Fruit fly (Drosophila melanogaster) whole organism, embryonic: ENCODE data around the gene SK.

Source experiments
- ATbp ChIP-seq: fragments of 200-800 bp; sonication (Bioruptor generic); optimal IDR thresholded peaks from 2 replicates; lab custom pipeline; 2017; ENCODE audit warnings: missing biosample characterization, mild to moderate bottlenecking, missing genetic modification characterization, missing genetic modification reagents
- Atf-2 ChIP-seq: fragments of 200-800 bp; sonication (Bioruptor generic); optimal IDR thresholded peaks from 2 replicates; lab custom pipeline; 2016; ENCODE audit warnings: missing biosample characterization, missing genetic modification characterization
- BtbVII ChIP-seq: fragments of 200-800 bp; sonication (Bioruptor generic); optimal IDR thresholded peaks from 3 replicates; lab custom pipeline; 2017; ENCODE audit warnings: missing biosample characterization, mild to moderate bottlenecking, missing genetic modification characterization
- CG10565 ChIP-seq: fragments of 200-800 bp; sonication (Bioruptor generic); optimal IDR thresholded peaks from 3 replicates; lab custom pipeline; 2016; ENCODE audit warnings: missing biosample characterization, mild to moderate bottlenecking, missing genetic modification characterization
- CG11504 ChIP-seq: fragments of 200-800 bp; sonication (Bioruptor generic); optimal IDR thresholded peaks from 3 replicates; lab custom pipeline; 2019; ENCODE audit warnings: missing biosample characterization, mild to moderate bottlenecking, missing genetic modification characterization, moderate library complexity
- CG1233 ChIP-seq: fragments of 200-800 bp; sonication (Bioruptor generic); optimal IDR thresholded peaks from 4 replicates; lab custom pipeline; 2018; ENCODE audit warnings: missing biosample characterization, mild to moderate bottlenecking, missing genetic modification characterization
- CG14667 ChIP-seq: fragments of 200-800 bp; sonication (Bioruptor generic); IDR thresholded peaks from 2 replicates; pipeline ENCODE4 v1.3.6; 2022; ENCODE audit warnings: missing biosample characterization, missing genetic modification characterization
- CG15011 ChIP-seq: fragments of 200-800 bp; sonication (Bioruptor generic); optimal IDR thresholded peaks from 3 replicates; lab custom pipeline; 2018; ENCODE audit warnings: missing biosample characterization, mild to moderate bottlenecking, missing genetic modification characterization
- CG18262 ChIP-seq: fragments of 200-800 bp; optimal IDR thresholded peaks from 3 replicates; lab custom pipeline; 2019; ENCODE audit warnings: missing biosample characterization, mild to moderate bottlenecking, missing genetic modification characterization, moderate library complexity
- CG31388 ChIP-seq: fragments of 200-800 bp; sonication (Bioruptor generic); optimal IDR thresholded peaks from 2 replicates; lab custom pipeline; 2016; ENCODE audit warnings: missing biosample characterization, missing genetic modification characterization
- CG3281 ChIP-seq: fragments of 200-800 bp; sonication (Bioruptor generic); optimal IDR thresholded peaks from 3 replicates; lab custom pipeline; 2017; ENCODE audit warnings: missing biosample characterization, mild to moderate bottlenecking, missing genetic modification characterization
- CG4328 ChIP-seq: fragments of 200-800 bp; sonication (Bioruptor generic); optimal IDR thresholded peaks from 3 replicates; lab custom pipeline; 2017; ENCODE audit warnings: missing biosample characterization, missing genetic modification reagents, missing genetic modification characterization
- CG5180 ChIP-seq: fragments of 200-800 bp; sonication (Bioruptor generic); optimal IDR thresholded peaks from 3 replicates; lab custom pipeline; 2017; ENCODE audit warnings: missing biosample characterization, missing genetic modification characterization, mild to moderate bottlenecking, moderate library complexity, missing genetic modification reagents
- CG5953 ChIP-seq: fragments of 200-800 bp; sonication (Bioruptor generic); IDR thresholded peaks from 2 replicates; pipeline ENCODE4 v1.3.6; 2022; ENCODE audit warnings: missing biosample characterization, missing genetic modification characterization
- CG6254 ChIP-seq: fragments of 200-800 bp; sonication (Bioruptor generic); optimal IDR thresholded peaks from 3 replicates; lab custom pipeline; 2017; ENCODE audit warnings: mild to moderate bottlenecking, missing biosample characterization, missing genetic modification reagents, missing genetic modification characterization
- CG7556 ChIP-seq: fragments of 200-800 bp; sonication (Bioruptor generic); optimal IDR thresholded peaks from 2 replicates; lab custom pipeline; 2017; ENCODE audit warnings: missing biosample characterization, mild to moderate bottlenecking, missing genetic modification characterization
- CG7745 ChIP-seq: fragments of 200-800 bp; sonication (Bioruptor generic); optimal IDR thresholded peaks from 2 replicates; lab custom pipeline; 2018; ENCODE audit warnings: missing biosample characterization, mild to moderate bottlenecking, missing genetic modification characterization, moderate library complexity
- CG7839 ChIP-seq: fragments of 200-800 bp; sonication (Bioruptor generic); optimal IDR thresholded peaks from 3 replicates; lab custom pipeline; 2018; ENCODE audit warnings: missing biosample characterization, mild to moderate bottlenecking, missing genetic modification characterization, moderate library complexity
- E2f2 ChIP-seq: fragments of 200-800 bp; sonication (Bioruptor generic); IDR thresholded peaks from 2 replicates; pipeline ENCODE4 v1.3.6; 2022; ENCODE audit warnings: missing biosample characterization, missing genetic modification characterization
- HLH3B ChIP-seq: fragments of 200-800 bp; sonication (Bioruptor generic); IDR thresholded peaks from 2 replicates; pipeline ENCODE4 v1.3.6; 2022; ENCODE audit warnings: missing biosample characterization, missing genetic modification characterization
- Hr39 ChIP-seq: fragments of >200 bp; optimal IDR thresholded peaks from 2 replicates; lab custom pipeline; 2017
- Lhr ChIP-seq: fragments of 200-800 bp; sonication (Bioruptor generic); optimal IDR thresholded peaks from 3 replicates; lab custom pipeline; 2017; ENCODE audit warnings: mild to moderate bottlenecking, missing biosample characterization, missing genetic modification reagents, missing genetic modification characterization
- Med ChIP-seq: fragments of 200-800 bp; sonication (Bioruptor generic); peaks from one replicate; lab custom pipeline; 2016; ENCODE audit warnings: missing biosample characterization, missing genetic modification characterization, mild to moderate bottlenecking, inconsistent platforms, moderate library complexity
- Myb ChIP-seq: fragments of 200-800 bp; sonication (Bioruptor generic); optimal IDR thresholded peaks from 2 replicates; lab custom pipeline; 2016; ENCODE audit warnings: missing biosample characterization, missing genetic modification characterization
- Optix ChIP-seq: fragments of 200-800 bp; sonication (Bioruptor generic); IDR thresholded peaks from 3 replicates; pipeline ENCODE4 v1.3.6; 2022; ENCODE audit warnings: missing biosample characterization, missing genetic modification characterization
- PHDP ChIP-seq: fragments of 200-800 bp; sonication (Bioruptor generic); optimal IDR thresholded peaks from 3 replicates; lab custom pipeline; 2018; ENCODE audit warnings: missing biosample characterization, mild to moderate bottlenecking, missing genetic modification characterization, moderate library complexity
- Spps ChIP-seq: fragments of 200-800 bp; sonication (Bioruptor generic); optimal IDR thresholded peaks from 2 replicates; lab custom pipeline; 2018; ENCODE audit warnings: missing biosample characterization, mild to moderate bottlenecking, missing genetic modification characterization
- Ssrp ChIP-seq: fragments of 200-800 bp; sonication (Bioruptor generic); optimal IDR thresholded peaks from 2 replicates; lab custom pipeline; 2018; ENCODE audit warnings: missing biosample characterization, mild to moderate bottlenecking, missing genetic modification characterization, moderate library complexity
- Xrp1 ChIP-seq: fragments of 200-800 bp; sonication (Bioruptor generic); IDR thresholded peaks from 2 replicates; pipeline ENCODE4 v1.3.6; 2022; ENCODE audit warnings: missing biosample characterization, missing genetic modification characterization
- abd-A ChIP-seq: fragments of 200-800 bp; sonication (Bioruptor generic); optimal IDR thresholded peaks from 3 replicates; lab custom pipeline; 2019; ENCODE audit warnings: missing biosample characterization, mild to moderate bottlenecking, missing genetic modification characterization, moderate library complexity
- ara ChIP-seq: fragments of 200-800 bp; sonication (Bioruptor generic); IDR thresholded peaks from 2 replicates; pipeline ENCODE4 v1.3.6; 2022; ENCODE audit warnings: missing biosample characterization, missing genetic modification characterization
- ash1 ChIP-seq: fragments of 200-800 bp; sonication (Bioruptor generic); optimal IDR thresholded peaks from 2 replicates; lab custom pipeline; 2018; ENCODE audit warnings: missing biosample characterization, mild to moderate bottlenecking, missing genetic modification characterization
- bigmax ChIP-seq: fragments of 200-800 bp; sonication (Bioruptor generic); optimal IDR thresholded peaks from 2 replicates; lab custom pipeline; 2018; ENCODE audit warnings: missing biosample characterization, mild to moderate bottlenecking, missing genetic modification characterization
- br ChIP-seq: fragments of >200 bp; optimal IDR thresholded peaks from 2 replicates; lab custom pipeline; 2017
- dimm ChIP-seq: fragments of 200-800 bp; sonication (Bioruptor generic); IDR thresholded peaks from 2 replicates; pipeline ENCODE4 v1.3.6; 2022; ENCODE audit warnings: missing biosample characterization, missing genetic modification characterization
- ewg ChIP-seq: fragments of 200-800 bp; sonication (Bioruptor generic); optimal IDR thresholded peaks from 3 replicates; lab custom pipeline; 2017; ENCODE audit warnings: mild to moderate bottlenecking, missing biosample characterization, missing genetic modification reagents, missing genetic modification characterization
- fd102C ChIP-seq: fragments of 200-800 bp; sonication (Bioruptor generic); optimal IDR thresholded peaks from 2 replicates; lab custom pipeline; 2018; ENCODE audit warnings: missing biosample characterization, mild to moderate bottlenecking, missing genetic modification characterization, moderate library complexity
- gro ChIP-seq: fragments of 200-800 bp; sonication (Bioruptor generic); optimal IDR thresholded peaks from 2 replicates; lab custom pipeline; 2016; ENCODE audit warnings: missing biosample characterization, missing genetic modification characterization
- gsb ChIP-seq: fragments of 200-800 bp; sonication (Bioruptor generic); IDR thresholded peaks from 2 replicates; pipeline ENCODE4 v1.3.6; 2022; ENCODE audit warnings: missing biosample characterization, missing genetic modification characterization
- hth ChIP-seq: fragments of >200 bp; optimal IDR thresholded peaks from 2 replicates; lab custom pipeline; 2017; ENCODE audit warnings: inconsistent platforms
- ind ChIP-seq: fragments of 200-800 bp; sonication (Bioruptor generic); optimal IDR thresholded peaks from 3 replicates; lab custom pipeline; 2016; ENCODE audit warnings: missing biosample characterization, missing genetic modification characterization
- insv ChIP-seq, 2 experiments: fragments of 200-800 bp; sonication (Bioruptor generic); optimal IDR thresholded peaks; 3 replicates each; lab custom pipeline; 2016 to 2018; ENCODE audit warnings: missing biosample characterization in 2 of 2, missing genetic modification characterization in 2 of 2
- klu ChIP-seq: fragments of 200-800 bp; sonication (Bioruptor generic); IDR thresholded peaks from 2 replicates; pipeline ENCODE4 v1.3.6; 2022; ENCODE audit warnings: missing biosample characterization, missing genetic modification characterization
- kni ChIP-seq: fragments of 200-800 bp; sonication (Bioruptor generic); optimal IDR thresholded peaks from 3 replicates; lab custom pipeline; 2017; ENCODE audit warnings: mild to moderate bottlenecking, missing biosample characterization, missing genetic modification reagents, missing genetic modification characterization
- nerfin-1 ChIP-seq: fragments of 200-800 bp; sonication (Bioruptor generic); optimal IDR thresholded peaks from 3 replicates; lab custom pipeline; 2019; ENCODE audit warnings: missing biosample characterization, mild to moderate bottlenecking, missing genetic modification characterization, moderate library complexity
- repo ChIP-seq: fragments of 200-800 bp; sonication (Bioruptor generic); optimal IDR thresholded peaks from 2 replicates; lab custom pipeline; 2016; ENCODE audit warnings: missing biosample characterization, missing genetic modification characterization
- row ChIP-seq: fragments of 200-800 bp; sonication (Bioruptor generic); IDR thresholded peaks from 3 replicates; pipeline ENCODE4 v1.3.6; 2022; ENCODE audit warnings: missing biosample characterization, missing genetic modification characterization
- sens ChIP-seq: fragments of 200-800 bp; sonication (Bioruptor generic); peaks from one replicate; lab custom pipeline; 2016; ENCODE audit warnings: missing biosample characterization, missing genetic modification characterization
- sr ChIP-seq: fragments of 200-800 bp; sonication (Bioruptor generic); IDR thresholded peaks from 3 replicates; pipeline ENCODE4 v1.3.6; 2022; ENCODE audit warnings: missing biosample characterization, missing genetic modification characterization
- stc ChIP-seq: fragments of 200-800 bp; sonication (Bioruptor generic); IDR thresholded peaks from 2 replicates; pipeline ENCODE4 v1.3.6; 2022; ENCODE audit warnings: missing biosample characterization, missing genetic modification characterization
- tll ChIP-seq, 2 experiments: fragments of 200-800 bp in 1 of 2; fragments of >200 bp in 1 of 2; sonication (Bioruptor generic) in 1 of 2; optimal IDR thresholded peaks; 2 replicates each; lab custom pipeline; 2017 to 2019; ENCODE audit warnings: missing biosample characterization in 2 of 2, missing genetic modification characterization in 2 of 2, mild to moderate bottlenecking in 1 of 2, moderate library complexity in 1 of 2
- twi ChIP-seq: fragments of 200-800 bp; optimal IDR thresholded peaks from 2 replicates; lab custom pipeline; 2019; ENCODE audit warnings: missing biosample characterization, mild to moderate bottlenecking, missing genetic modification characterization, moderate library complexity

Gene SK

DNA sequence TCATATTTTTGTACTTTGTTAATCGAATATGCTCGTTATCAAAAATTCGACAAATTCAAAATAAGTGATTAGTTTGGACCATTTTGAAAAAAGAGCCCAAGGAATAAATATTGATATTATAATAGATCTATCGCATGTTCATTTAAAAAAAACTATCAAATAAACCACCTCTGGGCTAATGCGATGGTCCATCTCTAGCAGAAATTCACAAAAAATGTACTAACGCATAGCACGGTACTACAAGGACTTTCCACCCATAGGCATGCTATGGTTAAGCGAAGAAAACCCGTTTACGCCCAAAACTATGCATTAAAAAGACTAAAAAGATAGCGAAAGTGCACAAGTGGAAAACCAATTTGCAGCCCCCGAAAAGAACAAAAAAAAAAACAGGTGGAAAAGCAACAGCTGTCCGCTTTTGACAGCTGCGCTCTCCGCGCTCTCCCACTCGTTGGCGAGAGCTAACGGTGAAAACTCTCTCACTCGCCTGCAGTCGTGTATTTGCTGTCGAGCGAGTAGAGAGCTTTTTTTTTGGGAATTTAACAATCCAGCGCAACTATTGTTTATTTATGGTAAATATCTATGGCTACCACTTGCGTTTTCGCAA is 7.7 kb upstream of the SK start, which contains the start of gene CanB (continued):
- TF ChIP-seq Optix (GFP tag; lab: Robert Waterston, UW) (no peak), Spps (tag; lab: Kevin White, UChicago) (no peak), br (lab: Kevin White, UChicago) (no peak), Myb (no peak), ewg (peak; percentile 55), ash1 (no peak), insv (GFP tag; optimal IDR thresholded peaks at IDR 0.05; lab: Kevin White, UChicago) (no peak), Med (peak; percentile 88), sr (GFP tag; lab: Robert Waterston, UW) (no peak), CG7745 (tag; lab: Kevin White, UChicago) (no peak), CG7556 (GFP tag; lab: Kevin White, UChicago) (no peak), hth (lab: Kevin White, UChicago) (no peak), E2f2 (GFP tag; lab: Robert Waterston, UW) (peak; percentile 31), Atf-2 (GFP tag; lab: Kevin White, UChicago) (no peak), CG10565 (GFP tag; lab: Kevin White, UChicago) (no peak), CG4328 (GFP tag; lab: Kevin White, UChicago) (no peak), kni (GFP tag; lab: Kevin White, UChicago) (no peak), klu (GFP tag; lab: Robert Waterston, UW) (no peak), CG5953 (GFP tag; lab: Robert Waterston, UW) (no peak), dimm (no peak), ara (GFP tag; lab: Robert Waterston, UW) (no peak), CG6254 (GFP tag; lab: Kevin White, UChicago) (no peak), tll (GFP tag; optimal IDR thresholded peaks at IDR 0.05; lab: Kevin White, UChicago) (no peak), gro (peak; percentile 31), ATbp (GFP tag; lab: Kevin White, UChicago) (no peak), Lhr (GFP tag; lab: Kevin White, UChicago) (peak; percentile 48), CG31388 (GFP tag; lab: Kevin White, UChicago) (no peak), CG7839 (tag; lab: Kevin White, UChicago) (peak; percentile 23), sens (GFP tag; lab: Kevin White, UChicago) (peak; percentile 82), CG18262 (tag; lab: Kevin White, UChicago) (no peak), CG1233 (GFP tag; lab: Kevin White, UChicago) (no peak), repo (no peak), row (GFP tag; lab: Robert Waterston, UW) (peak; percentile 78), PHDP (tag; lab: Kevin White, UChicago) (no peak), HLH3B (GFP tag; lab: Robert Waterston, UW) (no peak; the same call in 1 of the 2 replicates), ind (GFP tag; lab: Kevin White, UChicago) (no peak), stc (GFP tag; lab: Robert Waterston, UW) (no peak), BtbVII (no peak), abd-A (no peak), CG3281 (GFP tag; lab: Kevin White, UChicago) (no peak), CG11504 (peak; percentile 17), CG5180 (GFP tag; lab: Kevin White, UChicago) (no peak), CG15011 (GFP tag; lab: Kevin White, UChicago) (no peak), fd102C (GFP tag; lab: Kevin White, UChicago) (no peak), bigmax (GFP tag; lab: Kevin White, UChicago) (no peak), gsb (GFP tag; lab: Robert Waterston, UW) (no peak), Xrp1 (no peak), Ssrp (no peak), Hr39 (lab: Kevin White, UChicago) (no peak), nerfin-1 (tag; lab: Kevin White, UChicago) (peak; percentile 39), twi (tag; lab: Kevin White, UChicago) (no peak), CG14667 (GFP tag; lab: Robert Waterston, UW) (no peak)
